Fruit fly (Drosophila melanogaster) whole organism, embryonic: ENCODE measurements around the gene retinin.

Source experiments
- Adf1 ChIP-seq: fragments of 200-800 bp; sonication (Bioruptor generic); IDR thresholded peaks from 2 replicates; pipeline ENCODE4 v1.3.6; 2022; ENCODE audit warnings: missing biosample characterization, missing genetic modification characterization
- Bdp1 ChIP-seq: fragments of 200-800 bp; sonication (Bioruptor generic); optimal IDR thresholded peaks from 3 replicates; lab custom pipeline; 2016; ENCODE audit warnings: missing biosample characterization, missing genetic modification characterization
- Blimp-1 ChIP-seq: fragments of 200-800 bp; sonication (Bioruptor generic); optimal IDR thresholded peaks from 3 replicates; lab custom pipeline; 2018; ENCODE audit warnings: missing biosample characterization, missing genetic modification characterization, mild to moderate bottlenecking, moderate library complexity, missing genetic modification reagents
- CG10209 ChIP-seq: fragments of 200-800 bp; sonication (Bioruptor generic); optimal IDR thresholded peaks from 3 replicates; lab custom pipeline; 2017; ENCODE audit warnings: missing biosample characterization, mild to moderate bottlenecking, missing genetic modification characterization, missing genetic modification reagents
- CG10267 ChIP-seq: fragments of 200-800 bp; sonication (Bioruptor generic); optimal IDR thresholded peaks from 2 replicates; lab custom pipeline; 2018; ENCODE audit warnings: missing biosample characterization, mild to moderate bottlenecking, missing genetic modification characterization, moderate library complexity
- CG10979 ChIP-seq: fragments of 200-800 bp; sonication (Bioruptor generic); optimal IDR thresholded peaks from 2 replicates; lab custom pipeline; 2018; ENCODE audit warnings: missing biosample characterization, mild to moderate bottlenecking, missing genetic modification characterization, moderate library complexity
- CG13287 ChIP-seq: fragments of 200-800 bp; sonication (Bioruptor generic); IDR thresholded peaks from 2 replicates; pipeline ENCODE4 v1.3.6; 2022; ENCODE audit warnings: missing biosample characterization, missing genetic modification characterization; ENCODE audit not compliant: partially characterized antibody
- CG13624 ChIP-seq: fragments of 200-800 bp; sonication (Bioruptor generic); optimal IDR thresholded peaks from 2 replicates; lab custom pipeline; 2016; ENCODE audit warnings: missing biosample characterization, missing genetic modification characterization
- CG15696 ChIP-seq: fragments of 200-800 bp; sonication (Bioruptor generic); optimal IDR thresholded peaks from 2 replicates; lab custom pipeline; 2019; ENCODE audit warnings: missing biosample characterization, mild to moderate bottlenecking, missing genetic modification characterization, moderate library complexity
- CG1603 ChIP-seq: fragments of 200-800 bp; sonication (Bioruptor generic); optimal IDR thresholded peaks from 2 replicates; lab custom pipeline; 2019; ENCODE audit warnings: missing biosample characterization, mild to moderate bottlenecking, missing genetic modification characterization, moderate library complexity
- CG2199 ChIP-seq: fragments of 200-800 bp; sonication (Bioruptor generic); IDR thresholded peaks from 3 replicates; pipeline ENCODE4 v1.3.6; 2022; ENCODE audit warnings: missing biosample characterization, missing genetic modification characterization
- CG3065 ChIP-seq: fragments of 200-800 bp; sonication (Bioruptor generic); optimal IDR thresholded peaks from 2 replicates; lab custom pipeline; 2016; ENCODE audit warnings: missing biosample characterization, missing genetic modification characterization
- CG3163 ChIP-seq: fragments of 200-800 bp; sonication (Bioruptor generic); optimal IDR thresholded peaks from 3 replicates; lab custom pipeline; 2016; ENCODE audit warnings: missing biosample characterization, missing genetic modification characterization
- CG34422 ChIP-seq: fragments of 200-800 bp; sonication (Bioruptor generic); IDR thresholded peaks from 3 replicates; pipeline ENCODE4 v1.3.6; 2022; ENCODE audit warnings: missing biosample characterization, missing genetic modification characterization
- CG4360 ChIP-seq: fragments of 200-800 bp; sonication (Bioruptor generic); IDR thresholded peaks from 2 replicates; pipeline ENCODE4 v1.3.6; 2022; ENCODE audit warnings: missing biosample characterization, missing genetic modification characterization
- CG4617 ChIP-seq: fragments of 200-800 bp; sonication (Bioruptor generic); optimal IDR thresholded peaks from 3 replicates; lab custom pipeline; 2016; ENCODE audit warnings: missing biosample characterization, missing genetic modification characterization, borderline replicate concordance
- CG4730 ChIP-seq: fragments of 200-800 bp; sonication (Bioruptor generic); IDR thresholded peaks from 2 replicates; pipeline ENCODE4 v1.3.6; 2022; ENCODE audit warnings: missing biosample characterization, missing genetic modification characterization
- CG6254 ChIP-seq: fragments of 200-800 bp; sonication (Bioruptor generic); optimal IDR thresholded peaks from 3 replicates; lab custom pipeline; 2017; ENCODE audit warnings: mild to moderate bottlenecking, missing biosample characterization, missing genetic modification reagents, missing genetic modification characterization
- CG6791 ChIP-seq: fragments of 200-800 bp; sonication (Bioruptor generic); IDR thresholded peaks from 3 replicates; pipeline ENCODE4 v1.3.6; 2022; ENCODE audit warnings: missing biosample characterization, missing genetic modification characterization; ENCODE audit not compliant: partially characterized antibody
- CG7963 ChIP-seq: fragments of 200-800 bp; sonication (Bioruptor generic); IDR thresholded peaks from 3 replicates; pipeline ENCODE4 v1.3.6; 2022; ENCODE audit warnings: missing biosample characterization, missing genetic modification characterization; ENCODE audit not compliant: partially characterized antibody
- CrebB ChIP-seq: fragments of 200-800 bp; sonication (Bioruptor generic); optimal IDR thresholded peaks from 3 replicates; lab custom pipeline; 2018; ENCODE audit warnings: missing biosample characterization, mild to moderate bottlenecking, missing genetic modification characterization
- Dll ChIP-seq: fragments of 200-800 bp; sonication (Bioruptor generic); IDR thresholded peaks from 4 replicates; pipeline ENCODE4 v1.3.6; 2022; ENCODE audit warnings: missing biosample characterization, missing genetic modification characterization; ENCODE audit not compliant: partially characterized antibody
- HLH54F ChIP-seq: fragments of 200-800 bp; sonication (Bioruptor generic); optimal IDR thresholded peaks from 3 replicates; lab custom pipeline; 2016; ENCODE audit warnings: missing biosample characterization, missing genetic modification characterization
- Med ChIP-seq: fragments of 200-800 bp; sonication (Bioruptor generic); peaks from one replicate; lab custom pipeline; 2016; ENCODE audit warnings: missing biosample characterization, missing genetic modification characterization, mild to moderate bottlenecking, inconsistent platforms, moderate library complexity
- Sry-δ ChIP-seq: fragments of 200-800 bp; sonication (Bioruptor generic); optimal IDR thresholded peaks from 2 replicates; lab custom pipeline; 2016; ENCODE audit warnings: missing biosample characterization, missing genetic modification characterization
- Ssrp ChIP-seq: fragments of 200-800 bp; sonication (Bioruptor generic); optimal IDR thresholded peaks from 2 replicates; lab custom pipeline; 2018; ENCODE audit warnings: missing biosample characterization, mild to moderate bottlenecking, missing genetic modification characterization, moderate library complexity
- Stat92E ChIP-seq, 3 experiments: fragments of >200 bp in 2 of 3; fragments of 200-800 bp in 1 of 3; sonication (Bioruptor generic) in 1 of 3; optimal IDR thresholded peaks; 2 replicates each; lab custom pipeline; 2017 to 2019; ENCODE audit warnings: missing biosample characterization in 3 of 3, missing genetic modification characterization in 3 of 3, mild to moderate bottlenecking in 1 of 3, moderate library complexity in 1 of 3
- YL-1 ChIP-seq: fragments of 200-800 bp; sonication (Bioruptor generic); optimal IDR thresholded peaks from 3 replicates; lab custom pipeline; 2017; ENCODE audit warnings: missing biosample characterization, mild to moderate bottlenecking, missing genetic modification characterization
- al ChIP-seq: fragments of 200-800 bp; sonication (Bioruptor generic); IDR thresholded peaks from 2 replicates; pipeline ENCODE4 v1.3.6; 2022; ENCODE audit warnings: missing biosample characterization, missing genetic modification characterization
- ap ChIP-seq: fragments of 200-800 bp; sonication (Bioruptor generic); IDR thresholded peaks from 2 replicates; pipeline ENCODE4 v1.3.6; 2022; ENCODE audit warnings: missing biosample characterization, missing genetic modification characterization
- bigmax ChIP-seq: fragments of 200-800 bp; sonication (Bioruptor generic); optimal IDR thresholded peaks from 2 replicates; lab custom pipeline; 2018; ENCODE audit warnings: missing biosample characterization, mild to moderate bottlenecking, missing genetic modification characterization
- exex ChIP-seq: fragments of 200-800 bp; sonication (Bioruptor generic); optimal IDR thresholded peaks from 4 replicates; lab custom pipeline; 2018; ENCODE audit warnings: missing biosample characterization, mild to moderate bottlenecking, missing genetic modification characterization, moderate library complexity
- gfzf ChIP-seq: fragments of 200-800 bp; sonication (Bioruptor generic); optimal IDR thresholded peaks from 2 replicates; lab custom pipeline; 2016; ENCODE audit warnings: missing biosample characterization, mild to moderate bottlenecking, missing genetic modification characterization, moderate library complexity
- gsb-n ChIP-seq: fragments of 200-800 bp; sonication (Bioruptor generic); optimal IDR thresholded peaks from 3 replicates; lab custom pipeline; 2018; ENCODE audit warnings: missing biosample characterization, mild to moderate bottlenecking, missing genetic modification characterization
- gt ChIP-seq: fragments of 200-800 bp; sonication (Bioruptor generic); IDR thresholded peaks from 2 replicates; pipeline ENCODE4 v1.3.6; 2022; ENCODE audit warnings: missing biosample characterization, missing genetic modification characterization
- jumu ChIP-seq: fragments of 200-800 bp; sonication (Bioruptor generic); optimal IDR thresholded peaks from 3 replicates; lab custom pipeline; 2016; ENCODE audit warnings: missing biosample characterization, missing genetic modification characterization
- lab ChIP-seq: fragments of 200-800 bp; sonication (Bioruptor generic); optimal IDR thresholded peaks from 3 replicates; lab custom pipeline; 2017; ENCODE audit warnings: missing biosample characterization, missing genetic modification characterization, mild to moderate bottlenecking, moderate library complexity, missing genetic modification reagents
- mirr ChIP-seq: fragments of 200-800 bp; sonication (Bioruptor generic); optimal IDR thresholded peaks from 3 replicates; lab custom pipeline; 2018; ENCODE audit warnings: missing biosample characterization, mild to moderate bottlenecking, missing genetic modification characterization
- mld ChIP-seq: fragments of 200-800 bp; sonication (Bioruptor generic); IDR thresholded peaks from 3 replicates; pipeline ENCODE4 v1.3.6; 2022; ENCODE audit warnings: missing biosample characterization, missing genetic modification characterization; ENCODE audit not compliant: partially characterized antibody
- otp ChIP-seq: fragments of 200-800 bp; sonication (Bioruptor generic); IDR thresholded peaks from 3 replicates; pipeline ENCODE4, ENCODE4 v1.3.6; 2022; ENCODE audit warnings: missing biosample characterization, missing genetic modification characterization
- peb ChIP-seq: fragments of 200-800 bp; sonication (Bioruptor generic); IDR thresholded peaks from 2 replicates; pipeline ENCODE4 v1.3.6; 2022; ENCODE audit warnings: missing biosample characterization, missing genetic modification characterization
- pho ChIP-seq: fragments of 200-800 bp; sonication (Bioruptor generic); optimal IDR thresholded peaks from 2 replicates; lab custom pipeline; 2016; ENCODE audit warnings: missing biosample characterization, missing genetic modification characterization
- phol ChIP-seq: fragments of 200-800 bp; sonication (Bioruptor generic); optimal IDR thresholded peaks from 3 replicates; lab custom pipeline; 2018; ENCODE audit warnings: missing biosample characterization, mild to moderate bottlenecking, missing genetic modification characterization, moderate library complexity
- sd ChIP-seq: fragments of 200-800 bp; sonication (Bioruptor generic); optimal IDR thresholded peaks from 3 replicates; lab custom pipeline; 2018; ENCODE audit warnings: missing biosample characterization, mild to moderate bottlenecking, missing genetic modification characterization, moderate library complexity
- slp2 ChIP-seq: fragments of 200-800 bp; sonication (Bioruptor generic); optimal IDR thresholded peaks from 2 replicates; lab custom pipeline; 2016; ENCODE audit warnings: missing biosample characterization, missing genetic modification characterization
- ttk ChIP-seq: fragments of 200-800 bp; sonication (Bioruptor generic); IDR thresholded peaks from 2 replicates; pipeline ENCODE4 v2.1.2; 2022; ENCODE audit warnings: missing biosample characterization, missing genetic modification characterization

The retinin gene

dm6 chr3L:16347914-16348313 lies 16.2 kb downstream of the retinin start, which contains the start of gene mRpS34 (continued):
- peak; percentile 39 for TF ChIP-seq Med (GFP tag; lab: Kevin White, UChicago)
- TF ChIP-seq, all 482 proteins: peak for 19

- TF ChIP-seq CG34422 (GFP tag; lab: Robert Waterston, UW) (no peak), CG3163 (GFP tag; lab: Kevin White, UChicago) (no peak), Bdp1 (GFP tag; lab: Kevin White, UChicago) (peak; percentile 95), mirr (no peak), CG10209 (GFP tag; lab: Kevin White, UChicago) (no peak), CG6791 (GFP tag; lab: Robert Waterston, UW) (0 out of 3 replicates have a peak, but pooled peaks have one; percentile 43), peb (no peak), CG6254 (GFP tag; lab: Kevin White, UChicago) (no peak), CG3065 (no peak), CG1603 (tag; lab: Kevin White, UChicago) (no peak), lab (GFP tag; lab: Kevin White, UChicago) (no peak), CG15696 (tag; lab: Kevin White, UChicago) (no peak), sd (tag; lab: Kevin White, UChicago) (no peak), Med (GFP tag; lab: Kevin White, UChicago) (peak; percentile 5), jumu (GFP tag; lab: Kevin White, UChicago) (no peak), Adf1 (no peak), Blimp-1 (GFP tag; lab: Kevin White, UChicago) (no peak), CG7963 (0 out of 3 replicates have a peak, but pooled peaks have one; percentile 8), CG10267 (tag; lab: Kevin White, UChicago) (no peak), gt (GFP tag; lab: Robert Waterston, UW) (no peak), CG2199 (GFP tag; lab: Robert Waterston, UW) (no peak), ap (GFP tag; lab: Robert Waterston, UW) (no peak)
These were observed 18.0 kb downstream of the retinin start for dm6 chr3L:16349686-16350085.

dm6 chr3L:16351770-16352429 lies 20.2 kb downstream of the retinin start, which contains the start of the genes Golgin104 and Tcs3:
Gene Golgin104, minus strand, starts transcription at chr3L:16351951.
Gene Tcs3, plus strand, starts transcription at chr3L:16351991.
- TF ChIP-seq bigmax (GFP tag; lab: Kevin White, UChicago) (peak; percentile 40), Sry-δ (peak; percentile 16), phol (tag; lab: Kevin White, UChicago) (peak; percentile 4), otp (0 out of 3 replicates have a peak, but pooled peaks have one; percentile 21), gfzf (GFP tag; lab: Kevin White, UChicago) (peak; percentile 69), mld (GFP tag; lab: Robert Waterston, UW) (no peak), gsb-n (tag; lab: Kevin White, UChicago) (no peak), CG4730 (GFP tag; lab: Robert Waterston, UW) (no peak), HLH54F (GFP tag; lab: Kevin White, UChicago) (no peak), slp2 (GFP tag; lab: Kevin White, UChicago) (no peak), Ssrp (tag; lab: Kevin White, UChicago) (no peak), CG13287 (peak; percentile 49; the same call in 1 of the 2 replicates), Stat92E (GFP tag; optimal IDR thresholded peaks at IDR 0.05; lab: Kevin White, UChicago) (peak in 1 of 3 experiments; percentile 80), al (GFP tag; lab: Robert Waterston, UW) (no peak), pho (GFP tag; lab: Kevin White, UChicago) (no peak), CG13624 (GFP tag; lab: Kevin White, UChicago) (no peak), YL-1 (peak; percentile 63), CrebB (tag; lab: Kevin White, UChicago) (no peak), CG4617 (peak; percentile 82), CG10979 (tag; lab: Kevin White, UChicago) (no peak), ttk (GFP tag; lab: Robert Waterston, UW) (no peak), CG10209 (GFP tag; lab: Kevin White, UChicago) (no peak), CG4360 (GFP tag; lab: Robert Waterston, UW) (no peak), exex (tag; lab: Kevin White, UChicago) (peak; percentile 8), Dll (GFP tag; lab: Robert Waterston, UW) (peak; percentile 38; the same call in 1 of the 4 replicates)
